Fruit fly (Drosophila melanogaster): ENCODE results near the gene CG14451.
A peak's percentile ranks its signal among the peaks of the same experiment; 100 is the strongest.

DNA sequence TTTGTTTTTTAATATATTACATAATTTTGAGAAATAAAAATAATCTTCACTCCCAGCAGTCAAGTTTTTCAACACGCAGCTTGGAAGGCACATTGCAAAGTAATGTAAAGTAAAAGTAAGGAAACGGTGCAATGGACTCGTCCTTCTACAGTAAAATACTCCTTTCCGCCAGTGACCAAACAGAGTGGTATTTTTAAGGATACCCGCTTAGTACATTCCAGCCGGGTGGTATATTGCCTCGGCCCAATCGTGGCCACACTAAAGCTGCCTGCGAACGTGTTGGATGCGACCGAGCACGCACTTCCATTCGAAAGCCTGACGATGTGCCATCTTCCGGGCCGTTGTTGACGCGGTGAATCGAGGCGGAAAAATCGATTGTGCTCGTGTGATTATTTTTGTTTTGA, 27.3 kb upstream of the CG14451 start, which contains the start of gene SPoCk:
- TF ChIP-seq Sox102F (GFP tag; optimal IDR thresholded peaks at IDR 0.05), result no peak
- no peak for TF ChIP-seq al (GFP tag; IDR thresholded peaks at IDR 0.05)
- TF ChIP-seq Spps (tag; optimal IDR thresholded peaks at IDR 0.05), result no peak
- TF ChIP-seq otp (GFP tag; IDR thresholded peaks at IDR 0.05), result no peak
- no peak for TF ChIP-seq CG11723 (GFP tag; optimal IDR thresholded peaks at IDR 0.05)
- no peak for TF ChIP-seq Mes4 (GFP tag; optimal IDR thresholded peaks at IDR 0.05)
- no peak for TF ChIP-seq CG12299 (tag; optimal IDR thresholded peaks at IDR 0.05)
- TF ChIP-seq Sry-δ (GFP tag; optimal IDR thresholded peaks at IDR 0.05), result no peak
- TF ChIP-seq CG2678 (tag; optimal IDR thresholded peaks at IDR 0.05), result no peak
- peak; percentile 74 for TF ChIP-seq gfzf (GFP tag; optimal IDR thresholded peaks at IDR 0.05)
- no peak for TF ChIP-seq NfI (GFP tag; optimal IDR thresholded peaks at IDR 0.05)
- TF ChIP-seq Antp (GFP tag; optimal IDR thresholded peaks at IDR 0.05), result no peak
- TF ChIP-seq ttk (GFP tag; IDR thresholded peaks at IDR 0.05), result no peak
